Worm (Caenorhabditis elegans) whole organism, L4 larva: ENCODE measurements around the gene F39F10.5.

Experiments
- Y105C5A.15 ChIP-seq: fragments of 200-800 bp; sonication (Bioruptor generic); IDR thresholded peaks from 2 replicates; pipeline ENCODE4 v1.3.6; 2022; ENCODE audit warnings: missing genetic modification characterization, missing compliant biosample characterization
- aly-2 ChIP-seq: sonication (generic microtip); optimal IDR thresholded peaks from 2 replicates; lab custom pipeline; 2018; ENCODE audit warnings: missing biosample characterization, missing genetic modification characterization
- arid-1 ChIP-seq: fragments of 200-800 bp; sonication (Bioruptor generic); conservative IDR thresholded peaks from 2 replicates; pipeline ENCODE4 v1.3.6; 2022; ENCODE audit warnings: missing genetic modification reagents, missing genetic modification characterization, missing compliant biosample characterization
- dpl-1 ChIP-seq: fragments of 150-350 bp; optimal IDR thresholded peaks from 2 replicates; lab custom pipeline; 2014; ENCODE audit warnings: missing biosample characterization, missing genetic modification reagents, missing genetic modification characterization
- egl-27 ChIP-seq: sonication (generic microtip); optimal IDR thresholded peaks from 3 replicates; lab custom pipeline; 2017; ENCODE audit warnings: missing biosample characterization, missing genetic modification reagents, missing genetic modification characterization
- lsy-2 ChIP-seq, 2 experiments: fragments of 150-350 bp in 1 of 2; sonication (generic microtip) in 1 of 2; optimal IDR thresholded peaks; 2 replicates each; lab custom pipeline; 2014 to 2017; ENCODE audit warnings: missing biosample characterization in 2 of 2, missing genetic modification characterization in 2 of 2
- nhr-237 ChIP-seq: sonication (generic microtip); optimal IDR thresholded peaks from 2 replicates; lab custom pipeline; 2017; ENCODE audit warnings: missing biosample characterization, missing genetic modification characterization
- nhr-48 ChIP-seq: sonication (generic microtip); optimal IDR thresholded peaks from 2 replicates; lab custom pipeline; 2016; ENCODE audit warnings: mild to moderate bottlenecking, missing genetic modification characterization, missing compliant biosample characterization
- nhr-77 ChIP-seq: fragments of 150-350 bp; optimal IDR thresholded peaks from 2 replicates; lab custom pipeline; 2014; ENCODE audit warnings: missing biosample characterization, missing genetic modification characterization
- skn-1 ChIP-seq: fragments of 150-350 bp; optimal IDR thresholded peaks from 2 replicates; lab custom pipeline; 2014; ENCODE audit warnings: missing biosample characterization, missing genetic modification characterization
- snpc-4 ChIP-seq: fragments of 150-350 bp; optimal IDR thresholded peaks from 2 replicates; lab custom pipeline; 2014; ENCODE audit warnings: missing biosample characterization, missing genetic modification characterization

DNA sequence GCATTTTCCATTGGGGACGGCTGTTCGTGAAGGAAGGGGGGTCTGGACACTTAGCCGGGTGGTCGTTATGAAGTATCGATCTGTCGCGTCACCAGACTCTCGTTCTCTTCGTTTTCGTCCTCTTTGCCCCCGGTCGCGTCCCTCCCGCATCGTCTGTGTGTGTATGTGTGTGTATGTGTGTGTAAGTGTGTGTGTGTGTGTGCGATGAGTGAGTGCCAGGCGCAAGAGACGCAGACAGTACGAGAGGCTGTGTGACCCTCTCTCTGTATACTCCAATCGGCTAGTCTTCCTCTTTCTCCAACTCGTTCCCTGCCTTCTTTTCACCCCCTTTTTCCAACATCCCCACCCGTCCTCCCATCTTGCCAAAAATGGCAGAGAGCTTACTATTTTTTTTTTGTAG lies 47.8 kb upstream of the F39F10.5 start:
- TF ChIP-seq lsy-2 (tag; optimal IDR thresholded peaks at IDR 0.05; lab: Kevin White, UChicago) (peak; percentile 81 to 86), snpc-4 (tag; lab: Kevin White, UChicago) (no peak), nhr-77 (peak; percentile 70), nhr-48 (tag; lab: Kevin White, UChicago) (peak; percentile 43), arid-1 (peak; percentile 60; the same call in 1 of the 2 replicates), nhr-237 (tag; lab: Kevin White, UChicago) (no peak), Y105C5A.15 (no peak), egl-27 (tag; lab: Kevin White, UChicago) (no peak), skn-1 (no peak), dpl-1 (peak; percentile 45), aly-2 (tag; lab: Kevin White, UChicago) (no peak)
